Fruit fly (Drosophila melanogaster) whole organism: ENCODE results near the gene Afti.

ENCODE experiments used
- Dll ChIP-seq: fragments of >200 bp; optimal IDR thresholded peaks from 2 replicates; lab custom pipeline; 2017
- EcR ChIP-seq, 2 experiments: fragments of >200 bp; optimal IDR thresholded peaks; 2 replicates each; lab custom pipeline; 2017; ENCODE audit warnings: missing biosample characterization in 2 of 2, missing genetic modification characterization in 2 of 2, missing genetic modification reagents in 2 of 2
- psq ChIP-seq: fragments of >200 bp; optimal IDR thresholded peaks from 2 replicates; lab custom pipeline; 2017
- usp ChIP-seq: fragments of >200 bp; optimal IDR thresholded peaks from 2 replicates; lab custom pipeline; 2017; ENCODE audit warnings: missing biosample characterization, missing genetic modification characterization, mixed read lengths

dm6 chr3R:14292307-14292711 lies 34.2 kb downstream of the Afti start:
- no peak for TF ChIP-seq Dll (lab: Kevin White, UChicago)
- TF ChIP-seq usp (GFP tag; lab: Kevin White, UChicago) = no peak
- TF ChIP-seq EcR (GFP tag; optimal IDR thresholded peaks at IDR 0.05; lab: Kevin White, UChicago) = no peak
- no peak for TF ChIP-seq psq (lab: Kevin White, UChicago)
